Fruit fly (Drosophila melanogaster) whole organism, adult: Measurements from ENCODE around the gene Amnionless.

ENCODE experiments used
- CG11617 ChIP-seq: fragments of 200-800 bp; sonication (Bioruptor generic); optimal IDR thresholded peaks from 2 replicates; lab custom pipeline; 2017; ENCODE audit warnings: mild to moderate bottlenecking, missing biosample characterization, missing genetic modification reagents, missing genetic modification characterization
- CG12768 ChIP-seq: fragments of 200-800 bp; sonication (Bioruptor generic); optimal IDR thresholded peaks from 2 replicates; lab custom pipeline; 2017; ENCODE audit warnings: missing biosample characterization, missing genetic modification characterization, mild to moderate bottlenecking, moderate library complexity, missing genetic modification reagents
- CG14711 ChIP-seq: fragments of 200-800 bp; sonication (Bioruptor generic); optimal IDR thresholded peaks from 2 replicates; lab custom pipeline; 2018; ENCODE audit warnings: missing biosample characterization, mild to moderate bottlenecking, missing genetic modification characterization, moderate library complexity
- CG1620 ChIP-seq: fragments of 200-800 bp; sonication (Bioruptor generic); optimal IDR thresholded peaks from 2 replicates; lab custom pipeline; 2016; ENCODE audit warnings: missing biosample characterization, missing genetic modification characterization
- CG33017 ChIP-seq: fragments of 200-800 bp; sonication (Bioruptor generic); optimal IDR thresholded peaks from 2 replicates; lab custom pipeline; 2018; ENCODE audit warnings: missing biosample characterization, mild to moderate bottlenecking, missing genetic modification characterization, moderate library complexity
- CG5204 ChIP-seq: fragments of 200-800 bp; sonication (Bioruptor generic); optimal IDR thresholded peaks from 2 replicates; lab custom pipeline; 2016; ENCODE audit warnings: missing biosample characterization, missing genetic modification characterization
- CG7045 ChIP-seq: fragments of 200-800 bp; sonication (Bioruptor generic); optimal IDR thresholded peaks from 2 replicates; lab custom pipeline; 2017; ENCODE audit warnings: missing biosample characterization, mild to moderate bottlenecking, missing genetic modification characterization
- CG7101 ChIP-seq: fragments of 200-800 bp; sonication (Bioruptor generic); optimal IDR thresholded peaks from 2 replicates; lab custom pipeline; 2018; ENCODE audit warnings: missing biosample characterization, mild to moderate bottlenecking, missing genetic modification characterization, moderate library complexity
- Clk ChIP-seq: fragments of 200-800 bp; sonication (Bioruptor generic); optimal IDR thresholded peaks from 2 replicates; lab custom pipeline; 2017; ENCODE audit warnings: missing biosample characterization, missing genetic modification characterization
- Crg-1 ChIP-seq: fragments of 200-800 bp; sonication (Bioruptor generic); optimal IDR thresholded peaks from 2 replicates; lab custom pipeline; 2016; ENCODE audit warnings: missing biosample characterization, missing genetic modification characterization
- Hr96 ChIP-seq: fragments of 200-800 bp; sonication (Bioruptor generic); optimal IDR thresholded peaks from 2 replicates; lab custom pipeline; 2016; ENCODE audit warnings: missing biosample characterization, missing genetic modification characterization
- Mnt ChIP-seq: fragments of 200-800 bp; sonication (Bioruptor generic); optimal IDR thresholded peaks from 2 replicates; lab custom pipeline; 2016; ENCODE audit warnings: missing biosample characterization, mild to moderate bottlenecking, missing genetic modification characterization
- bab1 ChIP-seq: fragments of 200-800 bp; sonication (Bioruptor generic); optimal IDR thresholded peaks from 3 replicates; lab custom pipeline; 2019; ENCODE audit warnings: missing biosample characterization, mild to moderate bottlenecking, missing genetic modification characterization, moderate library complexity
- cic ChIP-seq: fragments of 200-800 bp; sonication (Bioruptor generic); optimal IDR thresholded peaks from 2 replicates; lab custom pipeline; 2017; ENCODE audit warnings: missing biosample characterization, mild to moderate bottlenecking, missing genetic modification characterization, moderate library complexity
- cnc ChIP-seq, 2 experiments: fragments of >200 bp; optimal IDR thresholded peaks; 2 replicates each; lab custom pipeline; 2017
- kay ChIP-seq: fragments of 200-800 bp; sonication (Bioruptor generic); peaks from one replicate; lab custom pipeline; 2016; ENCODE audit warnings: missing biosample characterization, missing genetic modification characterization, borderline replicate concordance
- ovo ChIP-seq: fragments of 200-800 bp; sonication (Bioruptor generic); optimal IDR thresholded peaks from 2 replicates; lab custom pipeline; 2016; ENCODE audit warnings: missing biosample characterization, missing genetic modification characterization
- pad ChIP-seq: fragments of 200-800 bp; sonication (Bioruptor generic); optimal IDR thresholded peaks from 3 replicates; lab custom pipeline; 2017; ENCODE audit warnings: missing biosample characterization, missing genetic modification characterization, mild to moderate bottlenecking, moderate library complexity, missing genetic modification reagents
- tj ChIP-seq: fragments of 200-800 bp; sonication (Bioruptor generic); optimal IDR thresholded peaks from 3 replicates; lab custom pipeline; 2017; ENCODE audit warnings: missing biosample characterization, mild to moderate bottlenecking, missing genetic modification characterization, moderate library complexity
- toe ChIP-seq: fragments of 200-800 bp; sonication (Bioruptor generic); optimal IDR thresholded peaks from 2 replicates; lab custom pipeline; 2016; ENCODE audit warnings: missing biosample characterization, missing genetic modification characterization

The Amnionless gene

dm6 chr2L:246656-247340, 42.1 kb downstream of the Amnionless start:
- TF ChIP-seq CG11617 (GFP tag; lab: Kevin White, UChicago) (peak; percentile 61), ovo (no peak), Mnt (GFP tag; lab: Kevin White, UChicago) (peak; percentile 78), cnc (optimal IDR thresholded peaks at IDR 0.05; lab: Kevin White, UChicago) (no peak), tj (GFP tag; lab: Kevin White, UChicago) (peak; percentile 68), pad (GFP tag; lab: Kevin White, UChicago) (no peak), kay (no peak), cic (GFP tag; lab: Kevin White, UChicago) (peak; percentile 49), CG1620 (GFP tag; lab: Kevin White, UChicago) (no peak), CG7101 (no peak), toe (no peak), CG12768 (GFP tag; lab: Kevin White, UChicago) (peak; percentile 21), CG33017 (no peak), bab1 (GFP tag; lab: Kevin White, UChicago) (no peak), Crg-1 (GFP tag; lab: Kevin White, UChicago) (peak; percentile 2), CG5204 (no peak), CG7045 (GFP tag; lab: Kevin White, UChicago) (peak; percentile 4), Clk (GFP tag; lab: Kevin White, UChicago) (no peak), Hr96 (no peak), CG14711 (tag; lab: Kevin White, UChicago) (no peak)

- no peak for TF ChIP-seq Crg-1 (GFP tag; lab: Kevin White, UChicago)
- TF ChIP-seq CG5204, result no peak
- no peak for TF ChIP-seq CG11617 (GFP tag; lab: Kevin White, UChicago)
- no peak for TF ChIP-seq Clk (GFP tag; lab: Kevin White, UChicago)
- TF ChIP-seq pad (GFP tag; lab: Kevin White, UChicago), result no peak
These were observed 44.4 kb downstream of the Amnionless start for dm6 chr2L:244559-244958.

- TF ChIP-seq CG12768 (GFP tag; lab: Kevin White, UChicago) (no peak), CG1620 (GFP tag; lab: Kevin White, UChicago) (no peak)
These were observed 45.1 kb downstream of the Amnionless start for dm6 chr2L:243819-244218.

dm6 chr2L:243123-243522, 45.8 kb downstream of the Amnionless start:
- TF ChIP-seq CG7045 (GFP tag; lab: Kevin White, UChicago) (no peak), Mnt (GFP tag; lab: Kevin White, UChicago) (no peak), CG33017 (no peak)

dm6 chr2L:241415-241814, 47.5 kb downstream of the Amnionless start:
- TF ChIP-seq bab1 (GFP tag; lab: Kevin White, UChicago) (no peak), pad (GFP tag; lab: Kevin White, UChicago) (no peak), CG7045 (GFP tag; lab: Kevin White, UChicago) (no peak), Mnt (GFP tag; lab: Kevin White, UChicago) (no peak), CG14711 (tag; lab: Kevin White, UChicago) (no peak), CG7101 (no peak), CG12768 (GFP tag; lab: Kevin White, UChicago) (no peak), cnc (optimal IDR thresholded peaks at IDR 0.05; lab: Kevin White, UChicago) (no peak), CG33017 (no peak), Clk (GFP tag; lab: Kevin White, UChicago) (no peak), CG1620 (GFP tag; lab: Kevin White, UChicago) (no peak), CG5204 (no peak), toe (no peak), cic (GFP tag; lab: Kevin White, UChicago) (no peak), tj (GFP tag; lab: Kevin White, UChicago) (no peak), Hr96 (no peak), ovo (no peak), Crg-1 (GFP tag; lab: Kevin White, UChicago) (no peak), kay (no peak)

dm6 chr2L:240176-240769, 48.7 kb downstream of the Amnionless start:
- no peak for TF ChIP-seq CG7101
- TF ChIP-seq CG7045 (GFP tag; lab: Kevin White, UChicago), result no peak
- no peak for TF ChIP-seq Hr96
- TF ChIP-seq cnc (optimal IDR thresholded peaks at IDR 0.05; lab: Kevin White, UChicago), result no peak
- TF ChIP-seq Mnt (GFP tag; lab: Kevin White, UChicago), result no peak
- no peak for TF ChIP-seq kay
- no peak for TF ChIP-seq bab1 (GFP tag; lab: Kevin White, UChicago)
- no peak for TF ChIP-seq CG14711 (tag; lab: Kevin White, UChicago)
- no peak for TF ChIP-seq CG33017
- no peak for TF ChIP-seq CG5204
- no peak for TF ChIP-seq toe
- no peak for TF ChIP-seq CG12768 (GFP tag; lab: Kevin White, UChicago)
- TF ChIP-seq Clk (GFP tag; lab: Kevin White, UChicago), result no peak
- no peak for TF ChIP-seq pad (GFP tag; lab: Kevin White, UChicago)
- no peak for TF ChIP-seq Crg-1 (GFP tag; lab: Kevin White, UChicago)
- TF ChIP-seq CG1620 (GFP tag; lab: Kevin White, UChicago), result no peak
- TF ChIP-seq tj (GFP tag; lab: Kevin White, UChicago), result no peak
